Worm (Caenorhabditis elegans): ENCODE data around the gene lin-38.

The lin-38 gene

ce11 chrII:13611186-13611585 lies 35.5 kb downstream of the lin-38 start, which contains the start of gene gst-24:
gst-24 (minus strand) TSS chrII:13611366.
- no peak for TF ChIP-seq nhr-47 (tag; optimal IDR thresholded peaks at IDR 0.05)
- TF ChIP-seq nhr-20 (tag; optimal IDR thresholded peaks at IDR 0.05): no peak
- TF ChIP-seq ztf-4 (tag; optimal IDR thresholded peaks at IDR 0.05): no peak
- TF ChIP-seq vab-15 (tag; optimal IDR thresholded peaks at IDR 0.05): no peak
- no peak for TF ChIP-seq grh-1 (GFP tag; IDR thresholded peaks at IDR 0.05)
- TF ChIP-seq ama-1 (optimal IDR thresholded peaks at IDR 0.05): no peak
- TF ChIP-seq F16B12.6 (tag; optimal IDR thresholded peaks at IDR 0.05): no peak
- no peak for TF ChIP-seq nhr-71 (tag; optimal IDR thresholded peaks at IDR 0.05)
- TF ChIP-seq hpl-2 (GFP tag; optimal IDR thresholded peaks at IDR 0.05): no peak
- TF ChIP-seq ceh-8 (GFP tag; optimal IDR thresholded peaks at IDR 0.05): no peak
- no peak for TF ChIP-seq nhr-11 (tag; optimal IDR thresholded peaks at IDR 0.05)
- TF ChIP-seq dsc-1 (tag; optimal IDR thresholded peaks at IDR 0.05): no peak
- peak in 1 of 2 experiments; percentile 15 for TF ChIP-seq lin-35 (GFP tag; optimal IDR thresholded peaks at IDR 0.05)
- no peak for TF ChIP-seq zip-4 (GFP tag; optimal IDR thresholded peaks at IDR 0.05)
- no peak for TF ChIP-seq aly-2 (tag; optimal IDR thresholded peaks at IDR 0.05)
- TF ChIP-seq hlh-17 (GFP tag; optimal IDR thresholded peaks at IDR 0.05; ENCODE audit: borderline replicate concordance): no peak
- TF ChIP-seq ceh-90 (tag; optimal IDR thresholded peaks at IDR 0.05): no peak
- no peak for TF ChIP-seq pag-3 (tag; optimal IDR thresholded peaks at IDR 0.05; ENCODE audit: borderline replicate concordance, insufficient read depth)
- TF ChIP-seq C34B4.2 (tag; optimal IDR thresholded peaks at IDR 0.05): no peak
- peak; percentile 29 for TF ChIP-seq lin-14 (GFP tag; optimal IDR thresholded peaks at IDR 0.05)
- TF ChIP-seq ces-1 (GFP tag; optimal IDR thresholded peaks at IDR 0.05): no peak
- TF ChIP-seq lin-39 (tag; optimal IDR thresholded peaks at IDR 0.05): no peak
- no peak for TF ChIP-seq tlp-1 (tag; optimal IDR thresholded peaks at IDR 0.05)
- no peak for TF ChIP-seq fkh-8 (tag; optimal IDR thresholded peaks at IDR 0.05)
- no peak for TF ChIP-seq lin-13 (GFP tag; optimal IDR thresholded peaks at IDR 0.05)
- no peak for TF ChIP-seq nhr-12 (tag; optimal IDR thresholded peaks at IDR 0.05)
- no peak for TF ChIP-seq jun-1 (tag; optimal IDR thresholded peaks at IDR 0.05)
- peak; percentile 3 for TF ChIP-seq snu-23 (GFP tag; optimal IDR thresholded peaks at IDR 0.05)
- TF ChIP-seq zag-1 (tag; optimal IDR thresholded peaks at IDR 0.05): no peak
- TF ChIP-seq nhr-77 (tag; optimal IDR thresholded peaks at IDR 0.05): peak; percentile 61
- no peak for TF ChIP-seq ceh-88 (GFP tag; IDR thresholded peaks at IDR 0.05)
- TF ChIP-seq fos-1 (tag; optimal IDR thresholded peaks at IDR 0.05): no peak
- peak; percentile 67 for TF ChIP-seq nhr-85 (tag)
- no peak for TF ChIP-seq C16A3.4 (tag; optimal IDR thresholded peaks at IDR 0.05)
- no peak for TF ChIP-seq C04F5.9 (tag; optimal IDR thresholded peaks at IDR 0.05)
- peak in 1 of 3 experiments; percentile 6 for TF ChIP-seq dpl-1 (GFP tag; optimal IDR thresholded peaks at IDR 0.05)
- TF ChIP-seq fkh-10 (GFP tag; optimal IDR thresholded peaks at IDR 0.05): no peak
- no peak for TF ChIP-seq sup-37 (GFP tag; optimal IDR thresholded peaks at IDR 0.05)
- no peak for TF ChIP-seq ceh-63 (GFP tag; optimal IDR thresholded peaks at IDR 0.05)
- TF ChIP-seq xbp-1 (tag; optimal IDR thresholded peaks at IDR 0.05): no peak

ce11 chrII:13613096-13613495 lies 37.4 kb downstream of the lin-38 start, which contains the start of gene gst-15:
gst-15 (minus strand) TSS chrII:13613196.
- no peak for TF ChIP-seq egl-13 (tag; optimal IDR thresholded peaks at IDR 0.05)
- no peak for TF ChIP-seq nhr-84 (tag; optimal IDR thresholded peaks at IDR 0.05)
- TF ChIP-seq snu-23 (GFP tag; optimal IDR thresholded peaks at IDR 0.05): no peak
- no peak for TF ChIP-seq elt-2 (tag; optimal IDR thresholded peaks at IDR 0.05)
- no peak for TF ChIP-seq nhr-85 (tag)
